Fruit fly (Drosophila melanogaster): ENCODE results near the gene Cand1.

Cand1 gene

DNA sequence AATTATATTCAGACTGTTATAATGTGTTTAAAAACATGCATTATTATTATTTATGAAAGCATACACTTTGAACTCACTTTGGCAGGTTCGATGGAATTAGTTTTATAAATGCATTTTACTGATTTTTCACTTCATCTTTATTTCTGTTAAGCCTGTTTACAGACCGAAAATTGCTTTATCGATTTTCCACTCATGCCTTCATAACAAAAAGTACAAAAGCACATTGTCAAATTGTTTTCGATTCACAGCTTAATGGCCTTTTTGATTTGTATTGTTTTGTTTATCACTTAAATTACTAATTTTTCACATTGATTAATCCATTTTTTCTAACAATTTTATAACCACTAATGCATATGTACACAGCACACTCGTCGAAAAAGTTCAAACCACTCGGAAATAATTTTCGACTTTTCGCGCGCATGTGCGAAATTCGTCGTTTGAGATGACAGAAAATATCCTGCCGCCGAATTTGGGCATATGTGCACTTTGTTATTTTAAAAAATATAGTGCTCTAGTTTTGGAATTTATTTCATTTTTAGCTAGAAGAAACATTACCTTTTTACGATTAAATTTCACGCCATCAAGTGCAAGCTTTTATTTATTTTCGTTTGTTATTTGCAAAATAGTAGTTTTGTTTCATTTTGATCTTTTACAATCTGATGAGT, 11.2 kb upstream of the Cand1 start, which contains the start of gene rho-5:
Gene rho-5 (minus strand): TSS at position 296 of the 665 bp plus-strand sequence.
- TF ChIP-seq cnc (optimal IDR thresholded peaks at IDR 0.05) (no peak), CG7045 (GFP tag; optimal IDR thresholded peaks at IDR 0.05) (no peak), CG1620 (GFP tag; optimal IDR thresholded peaks at IDR 0.05) (no peak), Crg-1 (GFP tag; optimal IDR thresholded peaks at IDR 0.05) (no peak), CG12768 (GFP tag; optimal IDR thresholded peaks at IDR 0.05) (no peak), Hr96 (GFP tag; optimal IDR thresholded peaks at IDR 0.05) (no peak), tj (GFP tag; optimal IDR thresholded peaks at IDR 0.05) (no peak), CG11617 (GFP tag; optimal IDR thresholded peaks at IDR 0.05) (no peak), cic (GFP tag; optimal IDR thresholded peaks at IDR 0.05) (no peak), Mnt (GFP tag; optimal IDR thresholded peaks at IDR 0.05) (no peak), ovo (GFP tag; optimal IDR thresholded peaks at IDR 0.05) (no peak), bab1 (GFP tag; optimal IDR thresholded peaks at IDR 0.05) (no peak), CG5204 (GFP tag; optimal IDR thresholded peaks at IDR 0.05) (no peak), CG33017 (tag; optimal IDR thresholded peaks at IDR 0.05) (no peak), toe (GFP tag; optimal IDR thresholded peaks at IDR 0.05) (no peak), Clk (GFP tag; optimal IDR thresholded peaks at IDR 0.05) (no peak), CG14711 (tag; optimal IDR thresholded peaks at IDR 0.05) (no peak), kay (GFP tag; ENCODE audit: borderline replicate concordance) (no peak)

DNA sequence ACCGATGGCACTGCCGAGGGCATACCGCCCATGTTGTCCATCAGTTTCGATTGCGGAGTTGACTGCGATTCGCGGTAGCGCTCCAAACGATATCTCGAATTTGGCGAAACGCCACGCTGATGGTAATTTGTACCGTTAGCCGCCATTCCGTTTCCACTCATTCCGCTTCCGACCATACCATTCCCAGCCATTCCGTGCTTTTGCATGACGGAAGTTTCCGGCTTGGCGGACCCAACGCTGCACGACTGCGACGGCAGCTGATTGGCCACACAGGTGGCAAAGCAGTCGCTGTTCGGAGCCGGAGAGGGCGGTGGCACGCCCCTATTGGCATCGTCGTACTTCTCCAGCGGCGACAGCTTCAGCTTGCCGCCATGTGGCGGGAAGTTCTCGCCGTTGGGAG, 9.8 kb upstream of the Cand1 start:
- TF ChIP-seq CG5204 (GFP tag; optimal IDR thresholded peaks at IDR 0.05) = no peak
- no peak for TF ChIP-seq CG1620 (GFP tag; optimal IDR thresholded peaks at IDR 0.05)
- no peak for TF ChIP-seq CG7045 (GFP tag; optimal IDR thresholded peaks at IDR 0.05)
- no peak for TF ChIP-seq CG33017 (tag; optimal IDR thresholded peaks at IDR 0.05)
- TF ChIP-seq Hr96 (GFP tag; optimal IDR thresholded peaks at IDR 0.05) = no peak
- TF ChIP-seq ovo (GFP tag; optimal IDR thresholded peaks at IDR 0.05) = no peak
- TF ChIP-seq cic (GFP tag; optimal IDR thresholded peaks at IDR 0.05) = no peak
- no peak for TF ChIP-seq pad (GFP tag; optimal IDR thresholded peaks at IDR 0.05)

DNA sequence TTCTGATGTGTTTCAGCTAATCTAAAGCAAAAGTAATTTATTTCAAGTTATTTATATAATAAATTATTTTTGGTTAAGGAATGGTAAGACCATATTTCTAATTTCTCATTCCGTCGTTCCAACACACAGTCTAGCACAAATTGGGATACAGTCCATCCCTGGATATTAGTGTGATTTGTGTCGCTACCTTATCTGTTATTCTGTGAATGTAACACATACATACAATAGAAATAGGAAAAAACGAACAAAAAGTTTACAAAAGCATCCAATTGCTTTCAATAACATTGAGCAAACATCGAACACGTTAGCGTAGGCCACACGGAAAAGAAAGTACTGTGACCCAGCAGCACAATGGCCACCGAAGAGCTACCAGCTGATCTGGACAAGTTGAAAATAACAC, 4.0 kb upstream of the Cand1 start, which contains the start of gene CG5056:
Gene CG5056 (plus strand): TSS at position 168 of the 400 bp plus-strand sequence.
- TF ChIP-seq CG33017 (tag; optimal IDR thresholded peaks at IDR 0.05) = peak; percentile 10
- peak; percentile 69 for TF ChIP-seq bab1 (GFP tag; optimal IDR thresholded peaks at IDR 0.05)
- TF ChIP-seq Hr96 (GFP tag; optimal IDR thresholded peaks at IDR 0.05) = no peak
- peak; percentile 12 for TF ChIP-seq Crg-1 (GFP tag; optimal IDR thresholded peaks at IDR 0.05)
- TF ChIP-seq CG14711 (tag; optimal IDR thresholded peaks at IDR 0.05) = peak; percentile 37
- no peak for TF ChIP-seq kay (GFP tag; ENCODE audit: borderline replicate concordance)
- no peak for TF ChIP-seq Mnt (GFP tag; optimal IDR thresholded peaks at IDR 0.05)

DNA sequence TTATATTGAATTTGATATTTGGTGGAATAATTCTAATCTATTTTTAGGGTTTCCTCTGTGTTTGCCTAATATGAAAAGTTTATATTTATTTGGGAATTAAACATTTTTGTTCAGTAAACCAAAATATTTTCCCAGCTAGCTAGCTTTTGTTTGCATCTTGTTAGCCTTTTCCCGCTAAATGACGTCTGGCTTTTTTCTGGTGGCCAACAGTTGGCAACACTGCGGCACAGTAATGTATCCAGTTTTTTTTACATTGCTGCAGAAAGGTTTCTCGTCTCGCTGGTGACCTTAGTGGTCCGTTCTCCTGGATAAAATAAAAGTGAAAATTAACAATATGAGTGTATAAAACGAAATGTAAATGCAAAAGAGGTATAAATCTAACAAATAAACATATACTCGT, 1.7 kb upstream of the Cand1 start, which contains the start of gene lft:
Gene lft (plus strand): TSS at position 243 of the 400 bp plus-strand sequence.
- TF ChIP-seq CG33017 (tag; optimal IDR thresholded peaks at IDR 0.05) (no peak), Mnt (GFP tag; optimal IDR thresholded peaks at IDR 0.05) (no peak), cnc (optimal IDR thresholded peaks at IDR 0.05) (no peak), Clk (GFP tag; optimal IDR thresholded peaks at IDR 0.05) (no peak), tj (GFP tag; optimal IDR thresholded peaks at IDR 0.05) (no peak), CG11617 (GFP tag; optimal IDR thresholded peaks at IDR 0.05) (no peak), Crg-1 (GFP tag; optimal IDR thresholded peaks at IDR 0.05) (no peak)

DNA sequence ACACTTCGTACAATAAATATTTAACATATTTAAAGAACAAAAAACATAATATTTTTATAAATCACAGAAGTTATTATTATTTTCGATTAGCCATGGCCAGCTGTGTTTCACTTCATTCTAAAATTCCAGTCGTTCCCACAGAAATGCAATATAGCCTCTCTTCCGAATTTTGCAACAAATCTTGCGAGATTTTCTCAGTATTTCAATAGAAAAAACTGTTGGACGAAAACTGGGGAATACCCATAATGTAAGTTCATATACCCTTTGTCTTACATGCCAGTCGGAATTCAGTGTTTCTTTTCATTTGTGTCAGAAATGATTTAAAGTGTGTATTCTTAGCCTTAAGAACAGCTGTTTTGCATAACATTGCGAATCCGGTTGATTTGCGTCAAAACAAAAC, 6.0 kb downstream of the Cand1 start, which contains the start of the genes CtsL4 and ClpP:
Gene CtsL4 (minus strand): TSS at position 90 of the 400 bp plus-strand sequence.
Gene ClpP (plus strand): TSS at position 288 of the 400 bp plus-strand sequence.
- TF ChIP-seq toe (GFP tag; optimal IDR thresholded peaks at IDR 0.05) = no peak
- no peak for TF ChIP-seq bab1 (GFP tag; optimal IDR thresholded peaks at IDR 0.05)
- no peak for TF ChIP-seq pad (GFP tag; optimal IDR thresholded peaks at IDR 0.05)
- no peak for TF ChIP-seq CG33017 (tag; optimal IDR thresholded peaks at IDR 0.05)
- TF ChIP-seq kay (GFP tag; ENCODE audit: borderline replicate concordance) = no peak
- peak; percentile 35 for TF ChIP-seq CG11617 (GFP tag; optimal IDR thresholded peaks at IDR 0.05)
- no peak for TF ChIP-seq CG12768 (GFP tag; optimal IDR thresholded peaks at IDR 0.05)
- TF ChIP-seq CG1620 (GFP tag; optimal IDR thresholded peaks at IDR 0.05) = peak; percentile 6
- TF ChIP-seq CG7045 (GFP tag; optimal IDR thresholded peaks at IDR 0.05) = no peak
- TF ChIP-seq tj (GFP tag; optimal IDR thresholded peaks at IDR 0.05) = peak; percentile 72
- TF ChIP-seq Clk (GFP tag; optimal IDR thresholded peaks at IDR 0.05) = no peak
- TF ChIP-seq CG5204 (GFP tag; optimal IDR thresholded peaks at IDR 0.05) = no peak
- no peak for TF ChIP-seq CG14711 (tag; optimal IDR thresholded peaks at IDR 0.05)
- no peak for TF ChIP-seq cic (GFP tag; optimal IDR thresholded peaks at IDR 0.05)
- TF ChIP-seq Crg-1 (GFP tag; optimal IDR thresholded peaks at IDR 0.05) = no peak
- no peak for TF ChIP-seq Hr96 (GFP tag; optimal IDR thresholded peaks at IDR 0.05)
- no peak for TF ChIP-seq ovo (GFP tag; optimal IDR thresholded peaks at IDR 0.05)
- TF ChIP-seq CG7101 (tag; optimal IDR thresholded peaks at IDR 0.05) = peak; percentile 36
- TF ChIP-seq cnc (optimal IDR thresholded peaks at IDR 0.05) = no peak
- no peak for TF ChIP-seq Mnt (GFP tag; optimal IDR thresholded peaks at IDR 0.05)

DNA sequence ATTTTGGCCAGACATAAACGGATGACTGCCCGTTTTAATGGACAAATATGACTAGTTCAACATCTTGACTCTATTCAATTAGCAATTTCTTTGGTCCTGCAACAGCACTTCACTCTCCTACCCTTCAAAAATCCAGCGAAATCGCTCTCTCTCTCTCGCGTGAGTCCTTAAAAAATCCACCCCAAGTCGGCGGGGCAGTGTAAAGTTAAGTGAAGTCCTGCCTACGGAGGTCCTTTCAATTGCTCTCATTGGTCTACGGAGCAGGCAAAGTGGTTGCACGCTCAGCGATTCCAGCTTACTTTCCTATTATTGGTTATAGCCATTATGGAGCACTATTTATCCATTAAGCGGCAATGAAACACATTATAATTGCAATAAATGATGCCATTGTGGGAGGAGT, 8.6 kb downstream of the Cand1 start, which contains the start of gene CG34367:
Gene CG34367 (minus strand): TSS at position 35 of the 400 bp plus-strand sequence.
- TF ChIP-seq cic (GFP tag; optimal IDR thresholded peaks at IDR 0.05) = no peak
- no peak for TF ChIP-seq Hr96 (GFP tag; optimal IDR thresholded peaks at IDR 0.05)
- TF ChIP-seq ovo (GFP tag; optimal IDR thresholded peaks at IDR 0.05) = no peak
- TF ChIP-seq bab1 (GFP tag; optimal IDR thresholded peaks at IDR 0.05) = no peak
- TF ChIP-seq pad (GFP tag; optimal IDR thresholded peaks at IDR 0.05) = no peak
